Worm (Caenorhabditis elegans) whole organism, L1 larva: ENCODE data around the gene AC3.12.

ENCODE experiments used
- C16A3.4 ChIP-seq: fragments of 150-350 bp; optimal IDR thresholded peaks from 2 replicates; lab custom pipeline; 2014; ENCODE audit warnings: missing biosample characterization, missing genetic modification characterization
- F16B12.6 ChIP-seq: fragments of 150-350 bp; optimal IDR thresholded peaks from 2 replicates; lab custom pipeline; 2014; ENCODE audit warnings: missing biosample characterization, missing genetic modification characterization
- aha-1 ChIP-seq: fragments of 150-350 bp; optimal IDR thresholded peaks from 2 replicates; lab custom pipeline; 2014; ENCODE audit warnings: missing biosample characterization, missing genetic modification characterization
- alr-1 ChIP-seq: fragments of 200-800 bp; sonication (Bioruptor generic); optimal IDR thresholded peaks from 2 replicates; lab custom pipeline; 2018; ENCODE audit warnings: borderline replicate concordance, mild to moderate bottlenecking, missing genetic modification characterization, missing compliant biosample characterization
- aly-2 ChIP-seq: fragments of 150-350 bp; optimal IDR thresholded peaks from 2 replicates; lab custom pipeline; 2014; ENCODE audit warnings: missing biosample characterization, missing genetic modification characterization
- ama-1 ChIP-seq: fragments of 150-350 bp; optimal IDR thresholded peaks from 2 replicates; lab custom pipeline; 2014
- blmp-1 ChIP-seq: fragments of 150-350 bp; optimal IDR thresholded peaks from 2 replicates; lab custom pipeline; 2014; ENCODE audit warnings: missing biosample characterization, missing genetic modification characterization
- ceh-82 ChIP-seq, 3 experiments: fragments of 150-350 bp in 1 of 3; sonication (generic microtip) in 2 of 3; optimal IDR thresholded peaks; 2 replicates each; lab custom pipeline; 2014 to 2017; ENCODE audit warnings: missing biosample characterization in 3 of 3, missing genetic modification characterization in 3 of 3
- ces-1 ChIP-seq: fragments of 150-350 bp; optimal IDR thresholded peaks from 2 replicates; lab custom pipeline; 2014; ENCODE audit warnings: missing biosample characterization, missing genetic modification reagents, missing genetic modification characterization
- efl-1 ChIP-seq, 4 experiments: fragments of 150-350 bp; optimal IDR thresholded peaks in 3 of 4; peaks in 1 of 4; 1 replicate in 1 of 4; 2 replicates in 3 of 4; lab custom pipeline; 2014; ENCODE audit warnings: missing biosample characterization in 2 of 4, missing genetic modification characterization in 2 of 4, missing genetic modification reagents in 2 of 4
- efl-3 ChIP-seq: fragments of 200-800 bp; sonication (Bioruptor generic); optimal IDR thresholded peaks from 2 replicates; lab custom pipeline; 2018; ENCODE audit warnings: mild to moderate bottlenecking, missing genetic modification characterization, missing compliant biosample characterization
- egl-13 ChIP-seq: sonication (generic microtip); optimal IDR thresholded peaks from 2 replicates; lab custom pipeline; 2016; ENCODE audit warnings: missing genotype, missing genetic modification reagents, missing genetic modification characterization, missing compliant biosample characterization
- egl-27 ChIP-seq, 2 experiments: fragments of 150-350 bp in 1 of 2; sonication (generic microtip); optimal IDR thresholded peaks; 3 replicates each; lab custom pipeline; 2017 to 2018; ENCODE audit warnings: missing biosample characterization in 2 of 2, missing genetic modification characterization in 2 of 2, missing genetic modification reagents in 2 of 2
- elt-2 ChIP-seq: sonication (generic microtip); optimal IDR thresholded peaks from 2 replicates; lab custom pipeline; 2016; ENCODE audit warnings: missing genetic modification characterization, mild to moderate bottlenecking, inconsistent platforms, missing compliant biosample characterization, missing genetic modification reagents
- elt-3 ChIP-seq, 6 experiments: fragments of 150-350 bp in 1 of 6; sonication (generic microtip); optimal IDR thresholded peaks; 2 replicates each; lab custom pipeline; 2017 to 2018; ENCODE audit warnings: missing biosample characterization in 6 of 6, missing genetic modification characterization in 6 of 6, inconsistent platforms in 1 of 6
- fkh-8 ChIP-seq: sonication (generic microtip); optimal IDR thresholded peaks from 2 replicates; lab custom pipeline; 2016; ENCODE audit warnings: mild to moderate bottlenecking, missing genetic modification characterization, missing compliant biosample characterization
- grh-1 ChIP-seq: fragments of 200-800 bp; sonication (Bioruptor generic); IDR thresholded peaks from 2 replicates; pipeline ENCODE4 v1.3.6; 2022; ENCODE audit warnings: missing genetic modification reagents, missing genetic modification characterization, missing compliant biosample characterization
- hlh-17 ChIP-seq: fragments of 200-800 bp; sonication (Bioruptor generic); optimal IDR thresholded peaks from 2 replicates; lab custom pipeline; 2018; ENCODE audit warnings: missing genetic modification characterization, mild to moderate bottlenecking, missing compliant biosample characterization, moderate library complexity, borderline replicate concordance
- hlh-4 ChIP-seq: sonication (generic microtip); optimal IDR thresholded peaks from 2 replicates; lab custom pipeline; 2016; ENCODE audit warnings: mild to moderate bottlenecking, missing genetic modification characterization, missing compliant biosample characterization
- hpl-2 ChIP-seq: fragments of 150-350 bp; optimal IDR thresholded peaks from 2 replicates; lab custom pipeline; 2014; ENCODE audit warnings: missing biosample characterization, missing genetic modification reagents, missing genetic modification characterization
- irx-1 ChIP-seq: sonication (generic microtip); optimal IDR thresholded peaks from 2 replicates; lab custom pipeline; 2016; ENCODE audit warnings: missing genetic modification characterization, missing compliant biosample characterization
- isw-1 ChIP-seq: fragments of 200-800 bp; sonication (Bioruptor generic); IDR thresholded peaks from 2 replicates; pipeline ENCODE4 v1.3.6; 2022; ENCODE audit warnings: missing genetic modification characterization, missing compliant biosample characterization
- lin-13 ChIP-seq: fragments of 150-350 bp; optimal IDR thresholded peaks from 2 replicates; lab custom pipeline; 2014; ENCODE audit warnings: missing biosample characterization, missing genetic modification reagents, missing genetic modification characterization
- lin-15B ChIP-seq: fragments of 150-350 bp; sonication (generic microtip); optimal IDR thresholded peaks from 3 replicates; lab custom pipeline; 2014; ENCODE audit warnings: missing biosample characterization, missing genetic modification characterization
- lin-35 ChIP-seq, 2 experiments: fragments of 150-350 bp; optimal IDR thresholded peaks; 2 replicates each; lab custom pipeline; 2014; ENCODE audit warnings: missing biosample characterization in 2 of 2, missing genetic modification characterization in 2 of 2, missing genetic modification reagents in 2 of 2
- lin-39 ChIP-seq: fragments of 150-350 bp; optimal IDR thresholded peaks from 2 replicates; lab custom pipeline; 2014; ENCODE audit warnings: missing biosample characterization, missing genetic modification reagents, missing genetic modification characterization
- lir-3 ChIP-seq: sonication (generic microtip); optimal IDR thresholded peaks from 2 replicates; lab custom pipeline; 2016; ENCODE audit warnings: mild to moderate bottlenecking, missing genetic modification characterization, moderate library complexity, missing compliant biosample characterization; ENCODE audit not compliant: poor library complexity
- mef-2 ChIP-seq: fragments of 150-350 bp; optimal IDR thresholded peaks from 2 replicates; lab custom pipeline; 2014; ENCODE audit warnings: missing biosample characterization, missing genetic modification characterization
- nhr-11 ChIP-seq: fragments of 150-350 bp; optimal IDR thresholded peaks from 2 replicates; lab custom pipeline; 2014; ENCODE audit warnings: missing biosample characterization, missing genetic modification characterization
- nhr-12 ChIP-seq: sonication (generic microtip); optimal IDR thresholded peaks from 2 replicates; lab custom pipeline; 2017; ENCODE audit warnings: missing biosample characterization, missing genetic modification characterization
- nhr-20 ChIP-seq: sonication (generic microtip); optimal IDR thresholded peaks from 2 replicates; lab custom pipeline; 2016; ENCODE audit warnings: mild to moderate bottlenecking, missing genetic modification characterization, missing compliant biosample characterization
- nhr-47 ChIP-seq: sonication (generic microtip); optimal IDR thresholded peaks from 2 replicates; lab custom pipeline; 2016; ENCODE audit warnings: mild to moderate bottlenecking, missing genetic modification characterization, moderate library complexity, missing compliant biosample characterization
- nhr-76 ChIP-seq: sonication (generic microtip); optimal IDR thresholded peaks from 2 replicates; lab custom pipeline; 2017; ENCODE audit warnings: missing biosample characterization, missing genetic modification characterization
- pag-3 ChIP-seq: sonication (generic microtip); optimal IDR thresholded peaks from 2 replicates; lab custom pipeline; 2017; ENCODE audit warnings: missing genetic modification characterization, mild to moderate bottlenecking, missing compliant biosample characterization, antibody characterized with exemption, borderline replicate concordance; ENCODE audit not compliant: insufficient read depth
- pax-3 ChIP-seq: fragments of 200-800 bp; sonication (Bioruptor generic); optimal IDR thresholded peaks from 2 replicates; lab custom pipeline; 2018; ENCODE audit warnings: mild to moderate bottlenecking, missing genetic modification characterization, moderate library complexity, missing compliant biosample characterization
- pqm-1 ChIP-seq: sonication (generic microtip); optimal IDR thresholded peaks from 3 replicates; lab custom pipeline; 2017; ENCODE audit warnings: missing biosample characterization, missing genetic modification characterization
- snpc-4 ChIP-seq: fragments of 150-350 bp; optimal IDR thresholded peaks from 2 replicates; lab custom pipeline; 2014; ENCODE audit warnings: missing biosample characterization, missing genetic modification characterization
- snu-23 ChIP-seq: sonication (generic microtip); optimal IDR thresholded peaks from 2 replicates; lab custom pipeline; 2016; ENCODE audit warnings: missing genetic modification characterization, missing compliant biosample characterization
- sup-37 ChIP-seq: fragments of 200-800 bp; sonication (Bioruptor generic); optimal IDR thresholded peaks from 2 replicates; lab custom pipeline; 2018; ENCODE audit warnings: mild to moderate bottlenecking, missing genetic modification characterization, missing compliant biosample characterization
- swsn-7 ChIP-seq: sonication (generic microtip); optimal IDR thresholded peaks from 2 replicates; lab custom pipeline; 2016; ENCODE audit warnings: missing genetic modification characterization, missing compliant biosample characterization
- unc-130 ChIP-seq: fragments of 150-350 bp; optimal IDR thresholded peaks from 2 replicates; lab custom pipeline; 2017; ENCODE audit warnings: missing biosample characterization, missing genetic modification characterization, inconsistent platforms
- unc-62 ChIP-seq: fragments of 150-350 bp; optimal IDR thresholded peaks from 2 replicates; lab custom pipeline; 2014; ENCODE audit warnings: missing biosample characterization, missing genetic modification reagents, missing genetic modification characterization
- unc-86 ChIP-seq: sonication (generic microtip); optimal IDR thresholded peaks from 2 replicates; lab custom pipeline; 2016; ENCODE audit warnings: missing genetic modification characterization, missing compliant biosample characterization
- unc-98 ChIP-seq: fragments of 200-800 bp; sonication (Bioruptor generic); IDR thresholded peaks from 2 replicates; pipeline ENCODE4 v1.3.6; 2022; ENCODE audit warnings: missing genetic modification characterization, missing compliant biosample characterization
- vab-15 ChIP-seq: sonication (generic microtip); optimal IDR thresholded peaks from 2 replicates; lab custom pipeline; 2017; ENCODE audit warnings: missing genotype, mild to moderate bottlenecking, missing genetic modification characterization, missing compliant biosample characterization
- zag-1 ChIP-seq: fragments of 150-350 bp; optimal IDR thresholded peaks from 2 replicates; lab custom pipeline; 2014; ENCODE audit warnings: missing biosample characterization, missing genetic modification characterization
- zip-4 ChIP-seq: fragments of 200-800 bp; sonication (Bioruptor generic); optimal IDR thresholded peaks from 2 replicates; lab custom pipeline; 2018; ENCODE audit warnings: mild to moderate bottlenecking, missing genetic modification characterization, moderate library complexity, missing compliant biosample characterization

AC3.12 gene

ce11 chrV:10355773-10356335 is 23.3 kb downstream of the AC3.12 start, which contains the start of gene sluh-7 (continued):
- TF ChIP-seq lin-15B (tag; lab: Kevin White, UChicago) (peak; percentile 79), efl-1 (optimal IDR thresholded peaks at IDR 0.05; lab: Kevin White, UChicago) (peak; percentile 80 to 95), efl-1 (GFP tag; optimal IDR thresholded peaks at IDR 0.05 in 1 of 2; lab: Kevin White, UChicago) (peak; percentile 95 to 99), alr-1 (tag; lab: Kevin White, UChicago) (no peak), unc-86 (peak; percentile 82), hlh-17 (GFP tag; lab: Kevin White, UChicago) (no peak), lin-13 (GFP tag; lab: Kevin White, UChicago) (peak; percentile 72)

- no peak for TF ChIP-seq alr-1 (tag; lab: Kevin White, UChicago)
- TF ChIP-seq lir-3 (tag; lab: Kevin White, UChicago) = peak; percentile 88
- peak; percentile 88 to 91 for TF ChIP-seq lin-35 (GFP tag; optimal IDR thresholded peaks at IDR 0.05; lab: Kevin White, UChicago)
- TF ChIP-seq nhr-47 (tag; lab: Kevin White, UChicago) = peak; percentile 92
- no peak for TF ChIP-seq nhr-12 (tag; lab: Kevin White, UChicago)
- peak; percentile 77 for TF ChIP-seq unc-86
- no peak for TF ChIP-seq ama-1 (lab: Kevin White, UChicago)
- peak; percentile 83 for TF ChIP-seq egl-13 (tag; lab: Kevin White, UChicago)
- TF ChIP-seq blmp-1 (tag; lab: Kevin White, UChicago) = peak; percentile 85
- peak; percentile 0 for TF ChIP-seq hpl-2 (GFP tag; lab: Kevin White, UChicago)
- no peak for TF ChIP-seq hlh-4 (tag; lab: Kevin White, UChicago)
- no peak for TF ChIP-seq sup-37 (GFP tag; lab: Kevin White, UChicago)
- peak; percentile 91 for TF ChIP-seq nhr-20 (tag; lab: Kevin White, UChicago)
- peak; percentile 43 for TF ChIP-seq efl-3 (GFP tag; lab: Kevin White, UChicago)
- no peak for TF ChIP-seq vab-15 (tag; lab: Kevin White, UChicago)
- peak; percentile 70 for TF ChIP-seq grh-1 (GFP tag; lab: Robert Waterston, UW)
- no peak for TF ChIP-seq pqm-1
- TF ChIP-seq nhr-76 (tag; lab: Kevin White, UChicago) = no peak
- peak; percentile 49 for TF ChIP-seq pax-3 (tag; lab: Kevin White, UChicago)
- TF ChIP-seq efl-1 (optimal IDR thresholded peaks at IDR 0.05; lab: Kevin White, UChicago) = peak; percentile 87 to 90
- TF ChIP-seq efl-1 (GFP tag; optimal IDR thresholded peaks at IDR 0.05 in 1 of 2; lab: Kevin White, UChicago) = peak; percentile 84 to 98
- no peak for TF ChIP-seq unc-62 (GFP tag; lab: Kevin White, UChicago)
- TF ChIP-seq elt-2 = peak; percentile 58
- TF ChIP-seq isw-1 = peak; percentile 82
- no peak for TF ChIP-seq aha-1
- TF ChIP-seq unc-98 (GFP tag; lab: Robert Waterston, UW) = no peak
- TF ChIP-seq swsn-7 (tag; lab: Kevin White, UChicago) = peak; percentile 92
- TF ChIP-seq unc-130 (tag; lab: Kevin White, UChicago) = peak; percentile 85
- peak; percentile 77 for TF ChIP-seq fkh-8 (tag; lab: Kevin White, UChicago)
- peak; percentile 69 for TF ChIP-seq snpc-4 (tag; lab: Kevin White, UChicago)
- TF ChIP-seq egl-27 (tag; optimal IDR thresholded peaks at IDR 0.05; lab: Kevin White, UChicago) = no peak
- TF ChIP-seq lin-39 (tag; lab: Kevin White, UChicago) = peak; percentile 51
- no peak for TF ChIP-seq ces-1 (GFP tag; lab: Kevin White, UChicago)
- TF ChIP-seq zip-4 (GFP tag; lab: Kevin White, UChicago) = peak; percentile 47
- TF ChIP-seq irx-1 (tag; lab: Kevin White, UChicago) = peak; percentile 78
- no peak for TF ChIP-seq pag-3 (tag; lab: Kevin White, UChicago)
- no peak for TF ChIP-seq zag-1 (tag; lab: Kevin White, UChicago)
- peak; percentile 81 for TF ChIP-seq lin-15B (tag; lab: Kevin White, UChicago)
- TF ChIP-seq mef-2 (tag; lab: Kevin White, UChicago) = no peak
- peak; percentile 81 for TF ChIP-seq lin-13 (GFP tag; lab: Kevin White, UChicago)
- peak; percentile 47 for TF ChIP-seq F16B12.6 (tag; lab: Kevin White, UChicago)
- TF ChIP-seq nhr-11 = no peak
- peak in 2 of 6 experiments; percentile 44 to 47 for TF ChIP-seq elt-3 (tag; optimal IDR thresholded peaks at IDR 0.05; lab: Kevin White, UChicago)
- TF ChIP-seq aly-2 (tag; lab: Kevin White, UChicago) = peak; percentile 45
- TF ChIP-seq C16A3.4 = peak; percentile 87
- peak; percentile 72 to 82 (median 73) for TF ChIP-seq ceh-82 (tag; optimal IDR thresholded peaks at IDR 0.05; lab: Kevin White, UChicago)
- TF ChIP-seq snu-23 = peak; percentile 92
Measured at ce11 chrV:10352928-10353427, 26.2 kb downstream of the AC3.12 start, which contains the start of gene nol-56. TSS of gene nol-56 (minus strand) at chrV:10352978.
